Worm (Caenorhabditis elegans) whole organism, L4/young adult: Measurements from ENCODE around the gene srx-125.

Experiments
- W03F9.2 ChIP-seq: fragments of 150-350 bp; optimal IDR thresholded peaks from 2 replicates; lab custom pipeline; 2014; ENCODE audit warnings: missing biosample characterization, missing genetic modification characterization
- dao-5 ChIP-seq: sonication (generic microtip); optimal IDR thresholded peaks from 2 replicates; lab custom pipeline; 2016; ENCODE audit warnings: missing genotype, missing genetic modification characterization, moderate library complexity, missing compliant biosample characterization
- him-1 ChIP-seq: sonication (generic microtip); optimal IDR thresholded peaks from 2 replicates; lab custom pipeline; 2016; ENCODE audit warnings: missing genotype, missing genetic modification reagents, missing genetic modification characterization, missing compliant biosample characterization

The srx-125 gene

ce11 chrV:13416076-13416475, 49.0 kb downstream of the srx-125 start:
- TF ChIP-seq dao-5 (tag; lab: Kevin White, UChicago) = no peak
- TF ChIP-seq him-1 (tag; lab: Kevin White, UChicago) = no peak
- TF ChIP-seq W03F9.2 (tag; lab: Kevin White, UChicago) = no peak

ce11 chrV:13417513-13417912, 50.4 kb downstream of the srx-125 start, which contains the start of gene F53F1.6:
F53F1.6 (minus strand) TSS chrV:13417613.
- TF ChIP-seq dao-5 (tag; lab: Kevin White, UChicago) (no peak), him-1 (tag; lab: Kevin White, UChicago) (no peak), W03F9.2 (tag; lab: Kevin White, UChicago) (no peak)
